Fruit fly (Drosophila melanogaster): ENCODE results near the gene Sfp38D.

DNA sequence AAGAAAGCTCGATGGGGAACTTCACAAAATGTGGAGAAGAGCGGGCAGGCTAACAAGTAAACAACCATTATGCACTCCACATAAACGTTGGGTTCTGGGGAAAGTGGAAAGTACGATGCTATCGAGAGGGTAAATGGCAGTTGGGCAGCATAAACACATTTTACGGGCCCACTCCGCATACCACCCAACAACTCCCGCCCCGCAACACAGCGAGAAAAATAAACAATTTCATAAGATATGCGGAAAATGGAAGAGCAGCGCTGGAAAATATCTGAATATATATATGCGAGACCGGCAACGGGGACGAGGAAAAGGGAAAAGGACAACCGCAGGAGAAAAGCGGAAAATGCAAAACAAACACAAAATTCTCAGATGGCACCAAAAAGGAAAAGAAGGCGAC lies 39.4 kb upstream of the Sfp38D start:
- TF ChIP-seq pan (optimal IDR thresholded peaks at IDR 0.05) (no peak), brk (GFP tag; optimal IDR thresholded peaks at IDR 0.05) (no peak), sv (GFP tag; optimal IDR thresholded peaks at IDR 0.05) (no peak), dsf (GFP tag; optimal IDR thresholded peaks at IDR 0.05; ENCODE audit: borderline replicate concordance) (no peak), HLH106 (tag; optimal IDR thresholded peaks at IDR 0.05) (no peak), usp (GFP tag; optimal IDR thresholded peaks at IDR 0.05) (no peak), Hr78 (GFP tag; optimal IDR thresholded peaks at IDR 0.05) (no peak), Abd-B (GFP tag; optimal IDR thresholded peaks at IDR 0.05) (no peak), br (GFP tag; optimal IDR thresholded peaks at IDR 0.05) (no peak), psq (GFP tag; optimal IDR thresholded peaks at IDR 0.05) (no peak), lola (GFP tag; optimal IDR thresholded peaks at IDR 0.05) (no peak)
